Fruit fly (Drosophila melanogaster): ENCODE results near the gene alpha-Est5.

- TF ChIP-seq ttk (optimal IDR thresholded peaks at IDR 0.05) (no peak), insv (optimal IDR thresholded peaks at IDR 0.05) (no peak), psq (optimal IDR thresholded peaks at IDR 0.05) (no peak)
These were observed 29.7 kb downstream of the alpha-Est5 start for dm6 chr3R:7506314-7506988.
